Worm (Caenorhabditis elegans) whole organism, young adult: ENCODE data around the gene C16C8.10.

ENCODE experiments used
- B0261.1 ChIP-seq: sonication (generic microtip); optimal IDR thresholded peaks from 2 replicates; lab custom pipeline; 2016; ENCODE audit warnings: mild to moderate bottlenecking, missing genetic modification characterization, moderate library complexity, missing compliant biosample characterization
- D2030.7 ChIP-seq: fragments of 200-800 bp; sonication (Bioruptor generic); IDR thresholded peaks from 2 replicates; pipeline ENCODE4 v1.3.6; 2022; ENCODE audit warnings: missing genetic modification reagents, missing genetic modification characterization, missing compliant biosample characterization
- F33H1.4 ChIP-seq: fragments of 200-800 bp; sonication (Bioruptor generic); IDR thresholded peaks from 2 replicates; pipeline ENCODE4 v1.3.6; 2022; ENCODE audit warnings: missing genetic modification reagents, missing genetic modification characterization, missing compliant biosample characterization
- F37B4.10 ChIP-seq: fragments of 200-800 bp; sonication (Bioruptor generic); IDR thresholded peaks from 2 replicates; pipeline ENCODE4 v1.3.6; 2022; ENCODE audit warnings: missing genetic modification characterization, missing compliant biosample characterization
- F49E8.2 ChIP-seq: sonication (generic microtip); optimal IDR thresholded peaks from 3 replicates; lab custom pipeline; 2017; ENCODE audit warnings: missing genetic modification characterization, mild to moderate bottlenecking, missing compliant biosample characterization, antibody characterized with exemption, moderate library complexity; ENCODE audit not compliant: insufficient read depth
- F52B5.7 ChIP-seq: sonication (generic microtip); optimal IDR thresholded peaks from 2 replicates; lab custom pipeline; 2016; ENCODE audit warnings: mild to moderate bottlenecking, missing genetic modification characterization, missing compliant biosample characterization
- T07F8.4 ChIP-seq: sonication (generic microtip); optimal IDR thresholded peaks from 2 replicates; lab custom pipeline; 2016; ENCODE audit warnings: mild to moderate bottlenecking, missing genetic modification characterization, moderate library complexity, missing compliant biosample characterization
- Y95B8A.8 ChIP-seq: fragments of 200-800 bp; sonication (Bioruptor generic); IDR thresholded peaks from 2 replicates; pipeline ENCODE4 v1.3.6; 2022; ENCODE audit warnings: missing genetic modification reagents, missing genetic modification characterization, missing compliant biosample characterization
- ama-1 ChIP-seq, 3 experiments: fragments of 150-350 bp in 1 of 3; sonication (generic microtip) in 2 of 3; optimal IDR thresholded peaks; 2 replicates each; lab custom pipeline; 2014 to 2018; ENCODE audit warnings: missing biosample characterization in 2 of 3, missing genetic modification characterization in 2 of 3, missing genetic modification reagents in 2 of 3
- attf-5 ChIP-seq: fragments of 200-800 bp; sonication (Bioruptor generic); optimal IDR thresholded peaks from 2 replicates; lab custom pipeline; 2018; ENCODE audit warnings: mild to moderate bottlenecking, missing genetic modification characterization, missing compliant biosample characterization
- ceh-27 ChIP-seq: fragments of 200-800 bp; sonication (Bioruptor generic); optimal IDR thresholded peaks from 2 replicates; lab custom pipeline; 2018; ENCODE audit warnings: mild to moderate bottlenecking, missing genetic modification characterization, moderate library complexity, missing compliant biosample characterization
- ceh-79 ChIP-seq: sonication (generic microtip); optimal IDR thresholded peaks from 2 replicates; lab custom pipeline; 2017; ENCODE audit warnings: mild to moderate bottlenecking, missing genetic modification characterization, missing compliant biosample characterization
- chd-7 ChIP-seq: sonication (generic microtip); optimal IDR thresholded peaks from 2 replicates; lab custom pipeline; 2016; ENCODE audit warnings: mild to moderate bottlenecking, missing genetic modification characterization, moderate library complexity, missing compliant biosample characterization
- dox-1 ChIP-seq: fragments of 200-800 bp; sonication (Bioruptor generic); IDR thresholded peaks from 2 replicates; pipeline ENCODE4 v1.3.6; 2022; ENCODE audit warnings: missing genetic modification reagents, missing genetic modification characterization, missing compliant biosample characterization
- egl-18 ChIP-seq: fragments of 200-800 bp; sonication (Bioruptor generic); IDR thresholded peaks from 2 replicates; pipeline ENCODE4 v1.3.6; 2022; ENCODE audit warnings: missing genetic modification reagents, missing genetic modification characterization, missing compliant biosample characterization
- egl-44 ChIP-seq: fragments of 200-800 bp; sonication (Bioruptor generic); IDR thresholded peaks from 2 replicates; pipeline ENCODE4 v1.3.6; 2022; ENCODE audit warnings: missing genetic modification reagents, missing genetic modification characterization, missing compliant biosample characterization
- ekl-4 ChIP-seq: fragments of 200-800 bp; sonication (Bioruptor generic); IDR thresholded peaks from 2 replicates; pipeline ENCODE4 v1.3.6; 2022; ENCODE audit warnings: missing genetic modification reagents, missing genetic modification characterization, missing compliant biosample characterization
- hmg-1.2 ChIP-seq: fragments of 200-800 bp; sonication (Bioruptor generic); IDR thresholded peaks from 2 replicates; pipeline ENCODE4 v1.3.6; 2022; ENCODE audit warnings: missing genetic modification reagents, missing genetic modification characterization, missing compliant biosample characterization
- hrde-1 ChIP-seq: sonication (generic microtip); optimal IDR thresholded peaks from 2 replicates; lab custom pipeline; 2016; ENCODE audit warnings: missing genetic modification characterization, mild to moderate bottlenecking, missing compliant biosample characterization, moderate library complexity, missing genotype, missing genetic modification reagents, borderline replicate concordance
- hsf-1 ChIP-seq: fragments of 200-800 bp; sonication (Bioruptor generic); IDR thresholded peaks from 2 replicates; pipeline ENCODE4 v1.3.6; 2022; ENCODE audit warnings: missing genetic modification reagents, missing genetic modification characterization, missing compliant biosample characterization
- lsl-1 ChIP-seq: fragments of 200-800 bp; sonication (Bioruptor generic); optimal IDR thresholded peaks from 2 replicates; lab custom pipeline; 2018; ENCODE audit warnings: mild to moderate bottlenecking, missing genetic modification characterization, moderate library complexity, missing compliant biosample characterization
- lsy-27 ChIP-seq: sonication (generic microtip); optimal IDR thresholded peaks from 2 replicates; lab custom pipeline; 2017; ENCODE audit warnings: missing genetic modification characterization, mild to moderate bottlenecking, missing compliant biosample characterization, antibody characterized with exemption, missing genotype, borderline replicate concordance; ENCODE audit not compliant: insufficient read depth
- madf-6 ChIP-seq: fragments of 200-800 bp; sonication (Bioruptor generic); IDR thresholded peaks from 2 replicates; pipeline ENCODE4 v1.3.6; 2022; ENCODE audit warnings: missing genetic modification reagents, missing genetic modification characterization, missing compliant biosample characterization
- mes-4 ChIP-seq: sonication (generic microtip); optimal IDR thresholded peaks from 2 replicates; lab custom pipeline; 2016; ENCODE audit warnings: missing genotype, missing genetic modification characterization, missing compliant biosample characterization
- mxl-1 ChIP-seq: sonication (generic microtip); optimal IDR thresholded peaks from 2 replicates; lab custom pipeline; 2016; ENCODE audit warnings: missing genetic modification characterization, missing compliant biosample characterization
- nhr-120 ChIP-seq: fragments of 200-800 bp; sonication (Bioruptor generic); IDR thresholded peaks from 2 replicates; pipeline ENCODE4 v1.3.6; 2022; ENCODE audit warnings: missing genetic modification characterization, missing compliant biosample characterization
- pbrm-1 ChIP-seq: fragments of 200-800 bp; sonication (Bioruptor generic); IDR thresholded peaks from 2 replicates; pipeline ENCODE4 v1.3.6; 2022; ENCODE audit warnings: missing genetic modification reagents, missing genetic modification characterization, missing compliant biosample characterization
- pha-4 ChIP-seq: fragments of 150-350 bp; sonication (generic microtip); optimal IDR thresholded peaks from 2 replicates; lab custom pipeline; 2014; ENCODE audit warnings: missing biosample characterization, missing genetic modification reagents, missing genetic modification characterization
- rcor-1 ChIP-seq: fragments of 200-800 bp; sonication (Bioruptor generic); IDR thresholded peaks from 2 replicates; pipeline ENCODE4 v1.3.6; 2022; ENCODE audit warnings: missing genetic modification reagents, missing genetic modification characterization, missing compliant biosample characterization
- rec-8 ChIP-seq, 2 experiments: sonication (generic microtip); optimal IDR thresholded peaks; 2 replicates each; lab custom pipeline; 2016; ENCODE audit warnings: mild to moderate bottlenecking in 2 of 2, missing genetic modification characterization in 2 of 2, missing genetic modification reagents in 2 of 2, missing genotype in 2 of 2, missing biosample characterization in 1 of 2, missing compliant biosample characterization in 1 of 2, moderate library complexity in 1 of 2
- rpc-1 ChIP-seq, 2 experiments: fragments of 150-350 bp in 1 of 2; sonication (generic microtip) in 1 of 2; optimal IDR thresholded peaks; 2 replicates each; lab custom pipeline; 2014 to 2018; ENCODE audit warnings: missing biosample characterization in 1 of 2, missing genetic modification characterization in 1 of 2, missing genetic modification reagents in 1 of 2, missing genotype in 1 of 2
- sdz-38 ChIP-seq: sonication (generic microtip); optimal IDR thresholded peaks from 2 replicates; lab custom pipeline; 2016; ENCODE audit warnings: missing genotype, missing genetic modification characterization, missing compliant biosample characterization
- sea-2 ChIP-seq: fragments of 200-800 bp; sonication (Bioruptor generic); IDR thresholded peaks from 2 replicates; pipeline ENCODE4 v1.3.6; 2022; ENCODE audit warnings: missing genetic modification characterization, missing compliant biosample characterization
- snpc-1.1 ChIP-seq: sonication (generic microtip); optimal IDR thresholded peaks from 2 replicates; lab custom pipeline; 2017; ENCODE audit warnings: missing genetic modification characterization, mild to moderate bottlenecking, missing compliant biosample characterization, antibody characterized with exemption, moderate library complexity, missing genotype, missing genetic modification reagents; ENCODE audit not compliant: insufficient read depth
- snpc-4 ChIP-seq, 5 experiments: fragments of 150-350 bp in 1 of 5; sonication (generic microtip) in 4 of 5; optimal IDR thresholded peaks; 2 replicates each; lab custom pipeline; 2014 to 2018; ENCODE audit warnings: missing genetic modification characterization in 5 of 5, missing biosample characterization in 3 of 5, antibody characterized with exemption in 2 of 5, mild to moderate bottlenecking in 2 of 5, missing compliant biosample characterization in 2 of 5, missing genotype in 2 of 5, moderate library complexity in 2 of 5, missing genetic modification reagents in 1 of 5
- unc-130 ChIP-seq: sonication (generic microtip); optimal IDR thresholded peaks from 2 replicates; lab custom pipeline; 2016; ENCODE audit warnings: missing genetic modification reagents, missing genetic modification characterization, missing compliant biosample characterization
- unc-62 ChIP-seq: fragments of 150-350 bp; optimal IDR thresholded peaks from 2 replicates; lab custom pipeline; 2014; ENCODE audit warnings: missing biosample characterization, missing genetic modification reagents, missing genetic modification characterization
- zfh-2 ChIP-seq: fragments of 200-800 bp; sonication (Bioruptor generic); conservative IDR thresholded peaks from 2 replicates; pipeline ENCODE4 v1.3.6; 2022; ENCODE audit warnings: missing genetic modification reagents, missing genetic modification characterization, missing compliant biosample characterization
- zim-3 ChIP-seq: sonication (generic microtip); optimal IDR thresholded peaks from 2 replicates; lab custom pipeline; 2017; ENCODE audit warnings: mild to moderate bottlenecking, missing genetic modification characterization, moderate library complexity, missing compliant biosample characterization
- ztf-26 ChIP-seq: sonication (generic microtip); optimal IDR thresholded peaks from 2 replicates; lab custom pipeline; 2017; ENCODE audit warnings: missing genetic modification characterization, missing compliant biosample characterization
- ztf-3 ChIP-seq: fragments of 200-800 bp; sonication (Bioruptor generic); optimal IDR thresholded peaks from 2 replicates; lab custom pipeline; 2018; ENCODE audit warnings: mild to moderate bottlenecking, missing genetic modification characterization, missing compliant biosample characterization

C16C8.10 gene

ce11 chrII:3441377-3441776, 23.1 kb downstream of the C16C8.10 start, which contains the start of gene C16C8.27:
C16C8.27 (plus strand) TSS chrII:3441677.
- no peak for TF ChIP-seq ama-1 (optimal IDR thresholded peaks at IDR 0.05; lab: Kevin White, UChicago)
- TF ChIP-seq ama-1 (GFP tag; optimal IDR thresholded peaks at IDR 0.05; lab: Kevin White, UChicago) = no peak
- no peak for TF ChIP-seq lsl-1 (GFP tag; lab: Kevin White, UChicago)
- no peak for TF ChIP-seq unc-62 (GFP tag; lab: Kevin White, UChicago)
- TF ChIP-seq ceh-27 (GFP tag; lab: Kevin White, UChicago) = no peak
- no peak for TF ChIP-seq egl-18 (GFP tag; lab: Robert Waterston, UW)
- no peak for TF ChIP-seq pbrm-1 (GFP tag; lab: Robert Waterston, UW)
- no peak for TF ChIP-seq nhr-120 (GFP tag; lab: Robert Waterston, UW)
- TF ChIP-seq sdz-38 (tag; lab: Kevin White, UChicago) = no peak
- no peak for TF ChIP-seq unc-130 (GFP tag; lab: Kevin White, UChicago)
- no peak for TF ChIP-seq lsy-27 (tag; lab: Kevin White, UChicago)
- no peak for TF ChIP-seq F33H1.4
- no peak for TF ChIP-seq D2030.7
- TF ChIP-seq sea-2 (GFP tag; lab: Robert Waterston, UW) = no peak
- TF ChIP-seq pha-4 = no peak
- TF ChIP-seq F49E8.2 = no peak
- TF ChIP-seq T07F8.4 (tag; lab: Kevin White, UChicago) = no peak
- no peak for TF ChIP-seq mes-4 (tag; lab: Kevin White, UChicago)
- TF ChIP-seq rpc-1 (optimal IDR thresholded peaks at IDR 0.05; lab: Kevin White, UChicago) = no peak
- no peak for TF ChIP-seq rpc-1 (tag; optimal IDR thresholded peaks at IDR 0.05; lab: Kevin White, UChicago)
- no peak for TF ChIP-seq F37B4.10 (GFP tag; lab: Robert Waterston, UW)
- TF ChIP-seq rec-8 (tag; optimal IDR thresholded peaks at IDR 0.05; lab: Kevin White, UChicago) = no peak

ce11 chrII:3440641-3440926, 23.9 kb downstream of the C16C8.10 start, which contains the start of gene C16C8.17:
C16C8.17 (plus strand) TSS chrII:3440827.
- TF ChIP-seq hsf-1 (GFP tag; lab: Robert Waterston, UW) = no peak
- no peak for TF ChIP-seq mxl-1 (tag; lab: Kevin White, UChicago)
- TF ChIP-seq egl-44 = no peak
- TF ChIP-seq chd-7 (tag; lab: Kevin White, UChicago) = no peak
- TF ChIP-seq B0261.1 (tag; lab: Kevin White, UChicago) = no peak

- TF ChIP-seq dox-1 (GFP tag; lab: Robert Waterston, UW) = no peak
- no peak for TF ChIP-seq snpc-4 (GFP tag; optimal IDR thresholded peaks at IDR 0.05; lab: Kevin White, UChicago)
- peak in 2 of 4 experiments; percentile 36 to 78 for TF ChIP-seq snpc-4 (tag; optimal IDR thresholded peaks at IDR 0.05; lab: Kevin White, UChicago)
- peak; percentile 29 for TF ChIP-seq snpc-1.1
Measured at ce11 chrII:3439842-3440640, 24.4 kb downstream of the C16C8.10 start.

- TF ChIP-seq attf-5 (GFP tag; lab: Kevin White, UChicago) = peak; percentile 55
- TF ChIP-seq F52B5.7 = peak; percentile 8
- peak; percentile 43; the same call in 1 of the 2 replicates for TF ChIP-seq rcor-1
- peak; percentile 75 for TF ChIP-seq ceh-79 (tag; lab: Kevin White, UChicago)
- TF ChIP-seq zfh-2 (GFP tag; lab: Robert Waterston, UW) = peak; percentile 92
- no peak for TF ChIP-seq Y95B8A.8 (GFP tag; lab: Robert Waterston, UW)
- peak; percentile 71 for TF ChIP-seq zim-3
- TF ChIP-seq ztf-26 = peak; percentile 84
- TF ChIP-seq ekl-4 = peak; percentile 75
- TF ChIP-seq madf-6 = peak; percentile 69
- TF ChIP-seq hmg-1.2 = peak; percentile 74
- TF ChIP-seq mxl-1 (tag; lab: Kevin White, UChicago) = peak; percentile 58
- TF ChIP-seq ztf-3 (GFP tag; lab: Kevin White, UChicago) = peak; percentile 57
- TF ChIP-seq hrde-1 (tag; lab: Kevin White, UChicago) = peak; percentile 51
- peak; percentile 7 for TF ChIP-seq snpc-1.1
- no peak for TF ChIP-seq F49E8.2
- peak; percentile 97 for TF ChIP-seq B0261.1 (tag; lab: Kevin White, UChicago)
Measured at ce11 chrII:3439244-3439698, 25.2 kb downstream of the C16C8.10 start.
